Worm (Caenorhabditis elegans): ENCODE results near the gene C31E10.5.

The C31E10.5 gene

ce11 chrX:14015366-14015765 lies 19.7 kb upstream of the C31E10.5 start, which contains the start of gene C04C11.25:
Gene C04C11.25 (minus strand): TSS chrX:14015466.
- TF ChIP-seq nhr-237 (tag; optimal IDR thresholded peaks at IDR 0.05): no peak
- no peak for TF ChIP-seq zag-1 (tag; optimal IDR thresholded peaks at IDR 0.05)
- no peak for TF ChIP-seq sea-2 (GFP tag; optimal IDR thresholded peaks at IDR 0.05)
- no peak for TF ChIP-seq pqm-1 (tag; optimal IDR thresholded peaks at IDR 0.05)

- TF ChIP-seq eor-1 (tag; optimal IDR thresholded peaks at IDR 0.05): no peak
Measured at ce11 chrX:14012417-14012816, 16.8 kb upstream of the C31E10.5 start, which contains the start of gene tbc-19. Gene tbc-19 (minus strand): TSS chrX:14012517.

ce11 chrX:14008130-14008529 lies 12.5 kb upstream of the C31E10.5 start:
- no peak for TF ChIP-seq tbx-2 (tag; optimal IDR thresholded peaks at IDR 0.05)
- TF ChIP-seq nhr-43 (tag; optimal IDR thresholded peaks at IDR 0.05; ENCODE audit: poor library complexity, severe bottlenecking): no peak
- no peak for TF ChIP-seq fkh-2 (tag; optimal IDR thresholded peaks at IDR 0.05)
- no peak for TF ChIP-seq daf-12 (tag; optimal IDR thresholded peaks at IDR 0.05)
- TF ChIP-seq pha-4 (tag; optimal IDR thresholded peaks at IDR 0.05): no peak
- no peak for TF ChIP-seq nhr-25 (tag; optimal IDR thresholded peaks at IDR 0.05)
- no peak for TF ChIP-seq nhr-77 (tag; optimal IDR thresholded peaks at IDR 0.05)
- no peak for TF ChIP-seq elt-3 (tag; optimal IDR thresholded peaks at IDR 0.05)

- TF ChIP-seq pqm-1 (tag; optimal IDR thresholded peaks at IDR 0.05) (peak; percentile 60), elt-2 (tag; optimal IDR thresholded peaks at IDR 0.05) (peak; percentile 48), nhr-28 (tag; optimal IDR thresholded peaks at IDR 0.05) (no peak), elt-3 (tag; optimal IDR thresholded peaks at IDR 0.05) (no peak), fkh-2 (tag; optimal IDR thresholded peaks at IDR 0.05) (no peak), nhr-43 (tag; optimal IDR thresholded peaks at IDR 0.05; ENCODE audit: poor library complexity, severe bottlenecking) (no peak), R02D3.7 (tag; optimal IDR thresholded peaks at IDR 0.05) (no peak)
Measured at ce11 chrX:14003538-14003937, 7.9 kb upstream of the C31E10.5 start.

ce11 chrX:14002739-14003138 lies 7.1 kb upstream of the C31E10.5 start:
- TF ChIP-seq elt-3 (tag; optimal IDR thresholded peaks at IDR 0.05) (no peak), skn-1 (tag; optimal IDR thresholded peaks at IDR 0.05) (no peak), sea-2 (GFP tag; optimal IDR thresholded peaks at IDR 0.05) (no peak)

- peak; percentile 58 for TF ChIP-seq nhr-23 (tag; optimal IDR thresholded peaks at IDR 0.05)
- TF ChIP-seq nfya-1 (tag; optimal IDR thresholded peaks at IDR 0.05; ENCODE audit: insufficient read depth): peak; percentile 41
- TF ChIP-seq fkh-2 (tag; optimal IDR thresholded peaks at IDR 0.05): no peak
- TF ChIP-seq pha-4 (tag; optimal IDR thresholded peaks at IDR 0.05): peak; percentile 87
- no peak for TF ChIP-seq sea-2 (GFP tag; optimal IDR thresholded peaks at IDR 0.05)
- peak; percentile 24 for TF ChIP-seq jun-1 (tag; optimal IDR thresholded peaks at IDR 0.05)
- TF ChIP-seq pqm-1 (tag; optimal IDR thresholded peaks at IDR 0.05): peak; percentile 71
- no peak for TF ChIP-seq ceh-28 (tag; optimal IDR thresholded peaks at IDR 0.05)
- peak; percentile 78 for TF ChIP-seq elt-2 (tag; optimal IDR thresholded peaks at IDR 0.05)
Measured at ce11 chrX:14001494-14001974, 5.9 kb upstream of the C31E10.5 start, which contains the start of gene cytb-5.1. Gene cytb-5.1 (plus strand): TSS chrX:14001924.

ce11 chrX:14000198-14000748 lies 4.6 kb upstream of the C31E10.5 start:
- TF ChIP-seq nhr-43 (tag; optimal IDR thresholded peaks at IDR 0.05; ENCODE audit: poor library complexity, severe bottlenecking) (no peak), elt-2 (tag; optimal IDR thresholded peaks at IDR 0.05) (peak; percentile 69), pha-4 (tag; optimal IDR thresholded peaks at IDR 0.05) (peak; percentile 21), pqm-1 (tag; optimal IDR thresholded peaks at IDR 0.05) (peak; percentile 85), egl-5 (tag; optimal IDR thresholded peaks at IDR 0.05) (no peak), nhr-23 (tag; optimal IDR thresholded peaks at IDR 0.05) (peak; percentile 66), ceh-28 (tag; optimal IDR thresholded peaks at IDR 0.05) (peak; percentile 72)

- TF ChIP-seq fos-1 (tag; optimal IDR thresholded peaks at IDR 0.05): no peak
- no peak for TF ChIP-seq nhr-11 (tag; optimal IDR thresholded peaks at IDR 0.05)
- no peak for TF ChIP-seq egl-5 (tag; optimal IDR thresholded peaks at IDR 0.05)
- TF ChIP-seq nhr-12 (tag; optimal IDR thresholded peaks at IDR 0.05): no peak
- no peak for TF ChIP-seq ZK546.5 (tag; optimal IDR thresholded peaks at IDR 0.05)
- no peak for TF ChIP-seq daf-12 (tag; optimal IDR thresholded peaks at IDR 0.05)
- TF ChIP-seq ztf-11 (tag; optimal IDR thresholded peaks at IDR 0.05): no peak
- TF ChIP-seq ceh-9 (tag; optimal IDR thresholded peaks at IDR 0.05): no peak
- TF ChIP-seq R02D3.7 (tag; optimal IDR thresholded peaks at IDR 0.05): no peak
- TF ChIP-seq tbx-2 (tag; optimal IDR thresholded peaks at IDR 0.05): no peak
- no peak for TF ChIP-seq nhr-77 (tag; optimal IDR thresholded peaks at IDR 0.05)
- no peak for TF ChIP-seq nhr-67 (tag; optimal IDR thresholded peaks at IDR 0.05)
Measured at ce11 chrX:13990680-13991079, 5.0 kb downstream of the C31E10.5 start, which contains the start of gene C31E10.11. Gene C31E10.11 (minus strand): TSS chrX:13990780.

All from whole organism, L3 larva.